Fruit fly (Drosophila melanogaster) whole organism, embryonic: ENCODE measurements around the gene bsk.
A peak's percentile ranks its signal among the peaks of the same experiment; 100 is the strongest.

Source experiments
- CG4282 ChIP-seq: fragments of 200-800 bp; sonication (Bioruptor generic); optimal IDR thresholded peaks from 2 replicates; lab custom pipeline; 2016; ENCODE audit warnings: missing biosample characterization, missing genetic modification characterization
- CG8478 ChIP-seq: fragments of >200 bp; optimal IDR thresholded peaks from 2 replicates; lab custom pipeline; 2018
- MBD-R2 ChIP-seq: fragments of 200-800 bp; sonication (Bioruptor generic); IDR thresholded peaks from 2 replicates; pipeline ENCODE4 v1.3.6; 2022; ENCODE audit warnings: missing biosample characterization, missing genetic modification characterization
- fd102C ChIP-seq: fragments of 200-800 bp; sonication (Bioruptor generic); optimal IDR thresholded peaks from 2 replicates; lab custom pipeline; 2018; ENCODE audit warnings: missing biosample characterization, mild to moderate bottlenecking, missing genetic modification characterization, moderate library complexity

dm6 chr2L:10260750-10261493 lies 10.6 kb upstream of the bsk start, which contains the start of gene Pten:
- TF ChIP-seq CG8478 (lab: Kevin White, UChicago) (no peak), CG4282 (GFP tag; lab: Kevin White, UChicago) (no peak), MBD-R2 (GFP tag; lab: Robert Waterston, UW) (peak; percentile 44; the same call in 1 of the 2 replicates), fd102C (GFP tag; lab: Kevin White, UChicago) (peak; percentile 44)
